Worm (Caenorhabditis elegans): ENCODE results near the gene math-21.

ce11 chrII:2042447-2042846 is 48.6 kb downstream of the math-21 start, which contains the start of gene bath-20:
- TF ChIP-seq ama-1 (optimal IDR thresholded peaks at IDR 0.05) (no peak), ama-1 (GFP tag; optimal IDR thresholded peaks at IDR 0.05) (no peak), F55B11.4 (tag; optimal IDR thresholded peaks at IDR 0.05; ENCODE audit: borderline replicate concordance, insufficient read depth) (no peak), nfya-1 (tag; optimal IDR thresholded peaks at IDR 0.05; ENCODE audit: borderline replicate concordance, insufficient read depth) (no peak), mxl-1 (tag; optimal IDR thresholded peaks at IDR 0.05) (no peak), ccch-3 (GFP tag; optimal IDR thresholded peaks at IDR 0.05) (no peak), lin-26 (GFP tag; IDR thresholded peaks at IDR 0.05) (no peak), dpl-1 (GFP tag; optimal IDR thresholded peaks at IDR 0.05) (no peak), ztf-22 (GFP tag; optimal IDR thresholded peaks at IDR 0.05) (no peak)

Data from whole organism, young adult.